Worm (Caenorhabditis elegans) whole organism, mixed stage, embryonic: ENCODE data around the gene dnj-13.

ENCODE experiments used
- ceh-39 ChIP-seq: fragments of 150-350 bp; optimal IDR thresholded peaks from 2 replicates; lab custom pipeline; 2014; ENCODE audit warnings: missing biosample characterization, missing genetic modification characterization
- elt-3 ChIP-seq: fragments of 150-350 bp; optimal IDR thresholded peaks from 2 replicates; lab custom pipeline; 2014; ENCODE audit warnings: missing biosample characterization, missing genetic modification characterization
- lsy-2 ChIP-seq: fragments of 150-350 bp; optimal IDR thresholded peaks from 2 replicates; lab custom pipeline; 2014; ENCODE audit warnings: missing biosample characterization, missing genetic modification characterization
- nhr-237 ChIP-seq: fragments of 150-350 bp; optimal IDR thresholded peaks from 2 replicates; lab custom pipeline; 2014; ENCODE audit warnings: missing biosample characterization, missing genetic modification characterization
- snpc-4 ChIP-seq: fragments of 150-350 bp; optimal IDR thresholded peaks from 2 replicates; lab custom pipeline; 2014; ENCODE audit warnings: missing biosample characterization, missing genetic modification characterization
- unc-62 ChIP-seq: fragments of 150-350 bp; optimal IDR thresholded peaks from 2 replicates; lab custom pipeline; 2014; ENCODE audit warnings: missing biosample characterization, missing genetic modification reagents, missing genetic modification characterization
- ztf-11 ChIP-seq: fragments of 150-350 bp; optimal IDR thresholded peaks from 2 replicates; lab custom pipeline; 2014; ENCODE audit warnings: missing biosample characterization, missing genetic modification characterization

DNA sequence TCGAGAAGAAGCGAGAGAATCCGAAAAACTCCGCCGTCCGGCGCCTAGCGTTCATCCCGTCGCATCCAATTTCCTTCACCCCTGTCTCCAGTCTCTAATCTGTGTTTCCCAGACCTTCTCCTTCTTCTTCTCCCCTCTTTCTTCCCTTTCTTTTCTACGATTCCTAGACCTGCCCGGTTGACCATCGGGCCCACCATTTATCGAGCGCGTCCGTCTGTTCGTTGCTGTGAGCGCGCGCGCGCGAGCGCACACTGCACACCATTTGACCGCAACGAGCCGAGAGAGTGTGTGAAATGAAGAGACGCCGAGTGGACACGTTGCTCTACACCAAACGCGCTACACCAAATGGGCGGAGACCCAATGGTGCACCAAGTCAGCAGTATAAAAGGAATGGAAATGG lies 8.4 kb upstream of the dnj-13 start:
- TF ChIP-seq ztf-11 (no peak), lsy-2 (tag; lab: Kevin White, UChicago) (no peak), unc-62 (GFP tag; lab: Kevin White, UChicago) (peak; percentile 67), ceh-39 (tag; lab: Kevin White, UChicago) (peak; percentile 76), elt-3 (tag; lab: Kevin White, UChicago) (no peak), nhr-237 (no peak), snpc-4 (tag; lab: Kevin White, UChicago) (no peak)
